Fruit fly (Drosophila melanogaster): Measurements from ENCODE around the gene BORCS5.

BORCS5 gene

DNA sequence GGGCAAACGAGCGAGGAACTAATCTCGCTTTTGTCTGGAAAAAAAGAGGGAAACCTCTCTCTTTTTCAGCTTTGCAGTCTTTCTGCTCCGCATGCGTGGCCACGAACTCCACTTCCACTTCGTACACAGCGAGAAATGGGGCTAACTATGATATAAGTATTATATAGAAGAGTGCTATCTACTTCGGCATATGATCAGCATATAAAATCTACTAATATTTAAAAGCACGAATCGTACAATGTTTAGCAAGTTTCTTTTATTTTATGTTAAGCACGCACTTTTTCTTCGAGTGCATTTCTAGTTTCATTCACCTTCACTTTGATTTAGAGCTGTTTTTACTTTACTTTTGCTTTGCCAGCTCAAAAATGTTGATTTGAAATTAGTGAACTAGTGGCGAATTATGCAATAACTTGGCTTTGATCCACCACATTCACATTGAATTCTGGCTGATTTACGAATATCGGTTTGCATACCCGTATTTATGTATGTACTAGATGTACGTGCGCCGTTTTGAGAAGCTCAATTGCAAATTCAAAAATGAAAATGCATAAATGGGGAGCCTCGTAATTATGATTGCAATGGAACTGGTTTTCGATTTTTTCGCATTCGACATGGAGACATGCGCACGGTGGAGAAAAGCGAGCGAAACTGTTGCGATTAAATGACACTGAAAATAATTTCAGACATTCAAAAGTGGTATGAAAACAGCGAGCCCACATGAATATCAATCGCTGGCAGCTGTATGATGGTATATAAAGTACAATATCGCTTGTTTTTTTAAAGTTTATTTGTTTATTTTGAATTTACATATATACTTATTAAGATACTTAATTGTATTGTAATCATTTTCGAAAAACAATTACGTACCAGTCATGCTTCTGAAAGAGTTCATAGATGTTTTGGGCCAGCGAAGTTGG lies 14.8 kb downstream of the BORCS5 start (continued):
- TF ChIP-seq CG6163 (GFP tag; IDR thresholded peaks at IDR 0.05), result peak; percentile 98
- peak; percentile 87 for TF ChIP-seq CG10631 (GFP tag; optimal IDR thresholded peaks at IDR 0.05)
- TF ChIP-seq fd85E (GFP tag; optimal IDR thresholded peaks at IDR 0.05), result peak; percentile 67
- TF ChIP-seq CG6808 (GFP tag; optimal IDR thresholded peaks at IDR 0.05), result peak; percentile 93
- TF ChIP-seq CG15336 (GFP tag; IDR thresholded peaks at IDR 0.05), result peak; percentile 97
- TF ChIP-seq net (GFP tag; optimal IDR thresholded peaks at IDR 0.05), result peak; percentile 95
- TF ChIP-seq CG8632 (GFP tag; optimal IDR thresholded peaks at IDR 0.05), result peak; percentile 89
- peak; percentile 81 for TF ChIP-seq CG31627 (GFP tag; optimal IDR thresholded peaks at IDR 0.05)
- peak; percentile 80 to 82 for TF ChIP-seq salr (GFP tag; optimal IDR thresholded peaks at IDR 0.05)
- TF ChIP-seq CG3032 (tag; optimal IDR thresholded peaks at IDR 0.05), result peak; percentile 95

DNA sequence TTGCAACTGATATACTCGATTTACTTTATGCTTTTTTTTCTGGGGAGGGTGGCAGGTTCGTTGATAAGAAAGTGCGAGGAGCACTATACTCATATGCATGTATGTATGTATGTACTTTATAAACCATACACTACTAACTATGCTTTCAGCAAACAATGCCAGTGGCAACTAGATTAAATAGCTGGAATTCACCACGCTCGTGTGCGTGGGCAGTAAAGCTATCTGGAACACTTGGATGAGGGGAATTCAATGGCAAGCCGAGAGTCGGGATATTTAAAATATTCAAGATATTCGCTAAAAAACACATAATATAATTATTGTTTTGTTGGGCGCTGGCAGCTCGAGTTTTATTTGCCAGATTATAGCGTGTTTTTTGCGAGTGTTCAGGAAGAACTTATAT lies 15.7 kb downstream of the BORCS5 start:
- TF ChIP-seq svp (GFP tag), result peak; percentile 70
- no peak for TF ChIP-seq CG3032 (tag; optimal IDR thresholded peaks at IDR 0.05)
- TF ChIP-seq Eip78C (GFP tag), result peak; percentile 68
- TF ChIP-seq CG10669 (GFP tag; optimal IDR thresholded peaks at IDR 0.05), result peak; percentile 20
- TF ChIP-seq eg (GFP tag; IDR thresholded peaks at IDR 0.05), result 0 out of 3 replicates have a peak, but pooled peaks have one; percentile 17
- peak; percentile 17 for TF ChIP-seq CG32006 (GFP tag; optimal IDR thresholded peaks at IDR 0.05)
- peak; percentile 40; the same call in 1 of the 2 replicates for TF ChIP-seq CG15336 (GFP tag; IDR thresholded peaks at IDR 0.05)
- TF ChIP-seq acj6 (GFP tag; optimal IDR thresholded peaks at IDR 0.05), result no peak
- TF ChIP-seq fkh (GFP tag; optimal IDR thresholded peaks at IDR 0.05), result peak; percentile 35

DNA sequence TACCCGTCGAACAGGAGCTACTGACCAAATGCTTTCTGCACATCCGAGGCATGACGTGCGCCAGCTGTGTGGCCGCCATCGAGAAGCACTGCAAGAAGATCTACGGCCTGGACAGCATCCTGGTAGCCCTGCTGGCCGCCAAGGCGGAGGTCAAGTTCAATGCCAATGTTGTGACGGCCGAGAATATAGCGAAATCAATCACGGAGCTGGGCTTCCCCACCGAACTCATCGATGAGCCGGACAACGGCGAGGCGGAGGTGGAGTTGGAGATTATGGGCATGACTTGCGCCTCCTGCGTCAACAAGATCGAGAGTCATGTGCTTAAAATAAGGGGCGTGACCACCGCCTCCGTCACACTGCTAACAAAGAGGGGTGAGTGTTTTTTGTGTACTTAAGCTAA lies 16.6 kb downstream of the BORCS5 start:
- TF ChIP-seq CG16779 (tag; optimal IDR thresholded peaks at IDR 0.05) (no peak), pdm3 (GFP tag; optimal IDR thresholded peaks at IDR 0.05) (no peak), cyc (GFP tag; optimal IDR thresholded peaks at IDR 0.05) (no peak), CG9139 (GFP tag; optimal IDR thresholded peaks at IDR 0.05) (no peak), CG10669 (GFP tag; optimal IDR thresholded peaks at IDR 0.05) (no peak), svp (GFP tag) (peak; percentile 76), CG4318 (GFP tag; optimal IDR thresholded peaks at IDR 0.05) (no peak)

DNA sequence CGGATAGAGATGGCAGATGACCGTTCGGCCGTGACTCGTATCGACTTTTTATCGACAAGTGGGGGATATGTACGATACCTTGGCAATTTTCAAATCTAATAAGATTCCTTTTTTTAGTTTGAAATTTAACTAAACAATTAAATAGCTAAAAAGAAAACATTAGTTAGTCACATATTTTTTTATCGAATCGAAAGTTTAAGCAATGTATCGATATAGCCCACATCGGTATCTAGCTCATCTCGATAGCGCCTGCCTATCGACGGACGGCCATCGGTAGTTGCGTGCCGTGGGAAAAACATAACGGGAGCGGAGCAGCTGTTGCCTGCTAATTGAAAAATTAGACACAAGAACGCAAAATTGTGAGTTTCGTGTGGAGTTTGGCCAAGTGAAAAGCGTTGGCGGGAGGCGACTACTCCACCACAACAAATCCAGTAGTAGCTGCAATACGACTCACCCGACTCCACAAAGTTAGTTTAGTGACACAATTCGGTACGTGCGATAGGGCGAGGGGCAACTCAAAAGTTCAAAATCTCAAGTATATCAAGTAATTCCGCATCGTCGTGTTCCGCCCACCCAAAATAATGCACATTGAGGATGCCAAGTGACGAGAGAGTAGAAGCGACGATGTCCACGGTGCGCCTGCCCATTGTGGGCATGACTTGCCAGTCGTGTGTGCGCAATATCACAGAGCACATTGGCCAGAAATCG lies 17.7 kb downstream of the BORCS5 start, which contains the start of the genes CG10347 and ATP7:
Gene CG10347, minus strand, starts transcription at position 174 of the 708 bp plus-strand sequence.
Gene ATP7, plus strand, starts transcription at position 265 of the 708 bp plus-strand sequence.
- TF ChIP-seq CG16779 (tag; optimal IDR thresholded peaks at IDR 0.05), result no peak
- no peak for TF ChIP-seq CG6276 (GFP tag; optimal IDR thresholded peaks at IDR 0.05)
- TF ChIP-seq CG32006 (GFP tag; optimal IDR thresholded peaks at IDR 0.05), result no peak
- no peak for TF ChIP-seq Ets96B (tag; optimal IDR thresholded peaks at IDR 0.05)
- TF ChIP-seq OdsH (GFP tag; optimal IDR thresholded peaks at IDR 0.05), result peak; percentile 25
- no peak for TF ChIP-seq CG6808 (GFP tag; optimal IDR thresholded peaks at IDR 0.05)
- peak; percentile 7 for TF ChIP-seq acj6 (GFP tag; optimal IDR thresholded peaks at IDR 0.05)
- no peak for TF ChIP-seq CG10669 (GFP tag; optimal IDR thresholded peaks at IDR 0.05)
- TF ChIP-seq CG11294 (GFP tag; IDR thresholded peaks at IDR 0.05), result no peak
- peak; percentile 1 for TF ChIP-seq CG3032 (tag; optimal IDR thresholded peaks at IDR 0.05)
- no peak for TF ChIP-seq CG6792 (GFP tag; optimal IDR thresholded peaks at IDR 0.05)
- peak; percentile 16 for TF ChIP-seq CG1621 (tag; optimal IDR thresholded peaks at IDR 0.05)
- TF ChIP-seq pdm3 (GFP tag; optimal IDR thresholded peaks at IDR 0.05), result peak; percentile 3
- no peak for TF ChIP-seq spab (GFP tag; optimal IDR thresholded peaks at IDR 0.05)
- TF ChIP-seq Ets21C (GFP tag; optimal IDR thresholded peaks at IDR 0.05), result peak; percentile 7
- no peak for TF ChIP-seq dsx (GFP tag; optimal IDR thresholded peaks at IDR 0.05; ENCODE audit: poor library complexity, severe bottlenecking)
- TF ChIP-seq CG3919 (GFP tag; optimal IDR thresholded peaks at IDR 0.05), result peak; percentile 9
- peak; percentile 41 for TF ChIP-seq fkh (GFP tag; optimal IDR thresholded peaks at IDR 0.05)
- no peak for TF ChIP-seq Eip93F (GFP tag; optimal IDR thresholded peaks at IDR 0.05)
- no peak for TF ChIP-seq Gug (GFP tag; IDR thresholded peaks at IDR 0.05)
- peak; percentile 38 for TF ChIP-seq Met (GFP tag; optimal IDR thresholded peaks at IDR 0.05)
- TF ChIP-seq CG6163 (GFP tag; IDR thresholded peaks at IDR 0.05), result no peak
- no peak for TF ChIP-seq CG9139 (GFP tag; optimal IDR thresholded peaks at IDR 0.05)
- TF ChIP-seq CG15336 (GFP tag; IDR thresholded peaks at IDR 0.05), result peak; percentile 13; the same call in 1 of the 2 replicates
- peak; percentile 17; the same call in 1 of the 3 replicates for TF ChIP-seq eg (GFP tag; IDR thresholded peaks at IDR 0.05)
- peak; percentile 2 for TF ChIP-seq Sox102F (GFP tag; optimal IDR thresholded peaks at IDR 0.05)
- peak; percentile 37 for TF ChIP-seq topi (GFP tag; optimal IDR thresholded peaks at IDR 0.05)
- peak; percentile 7 for TF ChIP-seq cyc (GFP tag; optimal IDR thresholded peaks at IDR 0.05)
- TF ChIP-seq CG34406 (GFP tag; optimal IDR thresholded peaks at IDR 0.05), result no peak
- TF ChIP-seq CG11902 (GFP tag; optimal IDR thresholded peaks at IDR 0.05), result no peak
- TF ChIP-seq CG31627 (GFP tag; optimal IDR thresholded peaks at IDR 0.05), result peak; percentile 21
- no peak for TF ChIP-seq CG8632 (GFP tag; optimal IDR thresholded peaks at IDR 0.05)
- peak; percentile 67 for TF ChIP-seq svp (GFP tag)
- no peak for TF ChIP-seq Lpt (GFP tag; optimal IDR thresholded peaks at IDR 0.05)
